Fruit fly (Drosophila melanogaster) whole organism, prepupa: Measurements from ENCODE around the gene Aldh.

ENCODE experiments used
- Blimp-1 ChIP-seq: fragments of 200-800 bp; sonication (Bioruptor generic); optimal IDR thresholded peaks from 3 replicates; lab custom pipeline; 2017; ENCODE audit warnings: missing biosample characterization, missing genetic modification characterization, mild to moderate bottlenecking, moderate library complexity, missing genetic modification reagents
- CG10631 ChIP-seq: fragments of 200-800 bp; sonication (Bioruptor generic); optimal IDR thresholded peaks from 2 replicates; lab custom pipeline; 2016; ENCODE audit warnings: missing biosample characterization, missing genetic modification characterization
- CG10669 ChIP-seq: fragments of 200-800 bp; sonication (Bioruptor generic); optimal IDR thresholded peaks from 3 replicates; lab custom pipeline; 2018; ENCODE audit warnings: missing biosample characterization, mild to moderate bottlenecking, missing genetic modification characterization, moderate library complexity
- CG11294 ChIP-seq: fragments of 200-800 bp; sonication (Bioruptor generic); IDR thresholded peaks from 2 replicates; pipeline ENCODE4 v1.3.6; 2022; ENCODE audit warnings: missing biosample characterization, missing genetic modification characterization
- CG11902 ChIP-seq: fragments of 200-800 bp; sonication (Bioruptor generic); optimal IDR thresholded peaks from 3 replicates; lab custom pipeline; 2016; ENCODE audit warnings: missing biosample characterization, missing genetic modification characterization
- CG15336 ChIP-seq: fragments of 200-800 bp; sonication (Bioruptor generic); IDR thresholded peaks from 2 replicates; pipeline ENCODE4 v1.3.6; 2022; ENCODE audit warnings: missing biosample characterization, missing genetic modification characterization
- CG1621 ChIP-seq: fragments of 200-800 bp; sonication (Bioruptor generic); optimal IDR thresholded peaks from 3 replicates; lab custom pipeline; 2018; ENCODE audit warnings: missing biosample characterization, mild to moderate bottlenecking, missing genetic modification characterization
- CG31627 ChIP-seq: fragments of 200-800 bp; sonication (Bioruptor generic); optimal IDR thresholded peaks from 3 replicates; lab custom pipeline; 2016; ENCODE audit warnings: missing biosample characterization, missing genetic modification characterization
- CG32006 ChIP-seq: fragments of 200-800 bp; sonication (Bioruptor generic); optimal IDR thresholded peaks from 3 replicates; lab custom pipeline; 2017; ENCODE audit warnings: missing biosample characterization, mild to moderate bottlenecking, missing genetic modification characterization
- CG3919 ChIP-seq: fragments of 200-800 bp; sonication (Bioruptor generic); optimal IDR thresholded peaks from 3 replicates; lab custom pipeline; 2016; ENCODE audit warnings: missing biosample characterization, missing genetic modification characterization
- CG4318 ChIP-seq: fragments of 200-800 bp; sonication (Bioruptor generic); optimal IDR thresholded peaks from 3 replicates; lab custom pipeline; 2017; ENCODE audit warnings: missing biosample characterization, mild to moderate bottlenecking, missing genetic modification characterization
- CG6163 ChIP-seq: fragments of 200-800 bp; sonication (Bioruptor generic); IDR thresholded peaks from 3 replicates; pipeline ENCODE4 v1.3.6; 2022; ENCODE audit warnings: missing biosample characterization, missing genetic modification characterization
- CG6276 ChIP-seq: fragments of 200-800 bp; sonication (Bioruptor generic); optimal IDR thresholded peaks from 2 replicates; lab custom pipeline; 2017; ENCODE audit warnings: missing biosample characterization, mild to moderate bottlenecking, missing genetic modification characterization
- CG6792 ChIP-seq: fragments of 200-800 bp; sonication (Bioruptor generic); optimal IDR thresholded peaks from 3 replicates; lab custom pipeline; 2016; ENCODE audit warnings: missing biosample characterization, missing genetic modification characterization
- CG6854 ChIP-seq: fragments of 200-800 bp; sonication (Bioruptor generic); optimal IDR thresholded peaks from 2 replicates; lab custom pipeline; 2017; ENCODE audit warnings: missing biosample characterization, mild to moderate bottlenecking, missing genetic modification characterization
- CG8119 ChIP-seq: fragments of 200-800 bp; sonication (Bioruptor generic); IDR thresholded peaks from 3 replicates; pipeline ENCODE4 v1.3.6; 2022; ENCODE audit warnings: missing biosample characterization, missing genetic modification characterization
- CG8319 ChIP-seq: fragments of 200-800 bp; sonication (Bioruptor generic); optimal IDR thresholded peaks from 3 replicates; lab custom pipeline; 2016; ENCODE audit warnings: missing biosample characterization, missing genetic modification characterization
- CG9139 ChIP-seq: fragments of 200-800 bp; sonication (Bioruptor generic); optimal IDR thresholded peaks from 3 replicates; lab custom pipeline; 2017; ENCODE audit warnings: missing biosample characterization, mild to moderate bottlenecking, missing genetic modification characterization
- Eip75B ChIP-seq: fragments of 200-800 bp; sonication (Bioruptor generic); optimal IDR thresholded peaks from 3 replicates; lab custom pipeline; 2016; ENCODE audit warnings: missing biosample characterization, missing genetic modification characterization
- Eip78C ChIP-seq: fragments of 200-800 bp; sonication (Bioruptor generic); peaks from one replicate; lab custom pipeline; 2016; ENCODE audit warnings: missing biosample characterization, missing genetic modification characterization
- Eip93F ChIP-seq: fragments of 200-800 bp; sonication (Bioruptor generic); optimal IDR thresholded peaks from 2 replicates; lab custom pipeline; 2016; ENCODE audit warnings: missing biosample characterization, mild to moderate bottlenecking, missing genetic modification characterization
- Gug ChIP-seq: fragments of 200-800 bp; sonication (Bioruptor generic); IDR thresholded peaks from 2 replicates; pipeline ENCODE4 v1.3.6; 2022; ENCODE audit warnings: missing biosample characterization, missing genetic modification characterization
- Hr38 ChIP-seq: sonication (Bioruptor generic); optimal IDR thresholded peaks from 2 replicates; lab custom pipeline; 2016; ENCODE audit warnings: missing biosample characterization, missing genetic modification characterization
- Hr39 ChIP-seq: fragments of 200-800 bp; sonication (Bioruptor generic); optimal IDR thresholded peaks from 2 replicates; lab custom pipeline; 2016; ENCODE audit warnings: missing biosample characterization, missing genetic modification characterization
- Hr4 ChIP-seq: fragments of 200-800 bp; sonication (Bioruptor generic); optimal IDR thresholded peaks from 3 replicates; lab custom pipeline; 2016; ENCODE audit warnings: missing biosample characterization, missing genetic modification characterization
- Lpt ChIP-seq: fragments of 200-800 bp; sonication (Bioruptor generic); optimal IDR thresholded peaks from 3 replicates; lab custom pipeline; 2016; ENCODE audit warnings: missing biosample characterization, missing genetic modification characterization
- Met ChIP-seq: fragments of 200-800 bp; sonication (Bioruptor generic); optimal IDR thresholded peaks from 3 replicates; lab custom pipeline; 2016; ENCODE audit warnings: missing biosample characterization, missing genetic modification characterization
- OdsH ChIP-seq: fragments of 200-800 bp; sonication (Bioruptor generic); optimal IDR thresholded peaks from 3 replicates; lab custom pipeline; 2016; ENCODE audit warnings: missing biosample characterization, missing genetic modification characterization
- Sox102F ChIP-seq: fragments of 200-800 bp; sonication (Bioruptor generic); optimal IDR thresholded peaks from 2 replicates; lab custom pipeline; 2016; ENCODE audit warnings: missing biosample characterization, mild to moderate bottlenecking, missing genetic modification characterization
- Sox14 ChIP-seq: fragments of 200-800 bp; sonication (Bioruptor generic); optimal IDR thresholded peaks from 3 replicates; lab custom pipeline; 2016; ENCODE audit warnings: missing biosample characterization, missing genetic modification characterization
- Sox15 ChIP-seq: fragments of 200-800 bp; sonication (Bioruptor generic); optimal IDR thresholded peaks from 3 replicates; lab custom pipeline; 2016; ENCODE audit warnings: missing biosample characterization, missing genetic modification characterization
- achi ChIP-seq: fragments of 200-800 bp; sonication (Bioruptor generic); optimal IDR thresholded peaks from 3 replicates; lab custom pipeline; 2016; ENCODE audit warnings: missing biosample characterization, missing genetic modification characterization
- acj6 ChIP-seq: fragments of 200-800 bp; sonication (Bioruptor generic); optimal IDR thresholded peaks from 3 replicates; lab custom pipeline; 2016; ENCODE audit warnings: missing biosample characterization, missing genetic modification characterization
- dsx ChIP-seq: fragments of 200-800 bp; optimal IDR thresholded peaks from 3 replicates; lab custom pipeline; 2019; ENCODE audit warnings: missing biosample characterization, mild to moderate bottlenecking, missing genetic modification characterization, moderate library complexity; ENCODE audit not compliant: poor library complexity, severe bottlenecking
- eg ChIP-seq: fragments of 200-800 bp; sonication (Bioruptor generic); IDR thresholded peaks from 3 replicates; pipeline ENCODE4 v1.3.6; 2022; ENCODE audit warnings: missing biosample characterization, missing genetic modification characterization
- esn ChIP-seq: fragments of 200-800 bp; sonication (Bioruptor generic); optimal IDR thresholded peaks from 2 replicates; lab custom pipeline; 2016; ENCODE audit warnings: missing biosample characterization, mild to moderate bottlenecking, missing genetic modification characterization, moderate library complexity
- fd59A ChIP-seq: fragments of 200-800 bp; sonication (Bioruptor generic); optimal IDR thresholded peaks from 2 replicates; lab custom pipeline; 2017; ENCODE audit warnings: missing biosample characterization, mild to moderate bottlenecking, missing genetic modification characterization, missing genetic modification reagents
- fd85E ChIP-seq: fragments of 200-800 bp; sonication (Bioruptor generic); optimal IDR thresholded peaks from 3 replicates; lab custom pipeline; 2016; ENCODE audit warnings: missing biosample characterization, missing genetic modification characterization
- lz ChIP-seq: fragments of 200-800 bp; sonication (Bioruptor generic); optimal IDR thresholded peaks from 3 replicates; lab custom pipeline; 2016; ENCODE audit warnings: missing biosample characterization, missing genetic modification characterization
- pdm3 ChIP-seq: fragments of 200-800 bp; sonication (Bioruptor generic); optimal IDR thresholded peaks from 3 replicates; lab custom pipeline; 2016; ENCODE audit warnings: missing biosample characterization, missing genetic modification characterization
- spab ChIP-seq: fragments of 200-800 bp; sonication (Bioruptor generic); optimal IDR thresholded peaks from 2 replicates; lab custom pipeline; 2017; ENCODE audit warnings: missing biosample characterization, mild to moderate bottlenecking, missing genetic modification characterization, missing genetic modification reagents
- ss ChIP-seq, 2 experiments: fragments of 200-800 bp; sonication (Bioruptor generic); optimal IDR thresholded peaks; 2 replicates in 1 of 2; 3 replicates in 1 of 2; lab custom pipeline; 2017 to 2018; ENCODE audit warnings: mild to moderate bottlenecking in 2 of 2, missing biosample characterization in 2 of 2, missing genetic modification characterization in 2 of 2, moderate library complexity in 1 of 2
- svp ChIP-seq: fragments of 200-800 bp; sonication (Bioruptor generic); peaks from one replicate; lab custom pipeline; 2016; ENCODE audit warnings: missing biosample characterization, missing genetic modification characterization
- topi ChIP-seq: fragments of 200-800 bp; sonication (Bioruptor generic); optimal IDR thresholded peaks from 3 replicates; lab custom pipeline; 2016; ENCODE audit warnings: missing biosample characterization, missing genetic modification characterization
- vri ChIP-seq: fragments of 200-800 bp; sonication (Bioruptor generic); optimal IDR thresholded peaks from 3 replicates; lab custom pipeline; 2016; ENCODE audit warnings: missing biosample characterization, mild to moderate bottlenecking, missing genetic modification characterization

Aldh gene

dm6 chr2L:9436504-9436903 is 49.3 kb downstream of the Aldh start, which contains the start of gene RpS28-like:
RpS28-like (plus strand) TSS chr2L:9436804.
- no peak for TF ChIP-seq acj6 (GFP tag; lab: Kevin White, UChicago)
- TF ChIP-seq CG32006 (GFP tag; lab: Kevin White, UChicago): no peak
- no peak for TF ChIP-seq Eip93F (GFP tag; lab: Kevin White, UChicago)
- TF ChIP-seq Lpt (GFP tag; lab: Kevin White, UChicago): no peak
- no peak for TF ChIP-seq svp
- no peak for TF ChIP-seq OdsH (GFP tag; lab: Kevin White, UChicago)
- TF ChIP-seq CG4318 (GFP tag; lab: Kevin White, UChicago): no peak

dm6 chr2L:9437216-9437715 is 50.1 kb downstream of the Aldh start, which contains the start of gene numb:
numb (plus strand) TSS chr2L:9437469.
- TF ChIP-seq CG6163: peak; percentile 62; the same call in 1 of the 3 replicates
- no peak for TF ChIP-seq Gug (GFP tag; lab: Robert Waterston, UW)
- peak; percentile 73 for TF ChIP-seq achi (GFP tag; lab: Kevin White, UChicago)
- TF ChIP-seq fd85E (GFP tag; lab: Kevin White, UChicago): no peak
- TF ChIP-seq eg (GFP tag; lab: Robert Waterston, UW): peak; percentile 53; the same call in 1 of the 3 replicates
- peak; percentile 4 for TF ChIP-seq lz (GFP tag; lab: Kevin White, UChicago)
- TF ChIP-seq Eip78C (GFP tag; lab: Kevin White, UChicago): peak; percentile 58
- no peak for TF ChIP-seq CG31627 (GFP tag; lab: Kevin White, UChicago)
- peak; percentile 6 for TF ChIP-seq acj6 (GFP tag; lab: Kevin White, UChicago)
- peak; percentile 0 for TF ChIP-seq CG3919 (GFP tag; lab: Kevin White, UChicago)
- TF ChIP-seq, all 60 proteins: peak for 7

- no peak for TF ChIP-seq Blimp-1 (GFP tag; lab: Kevin White, UChicago)
- peak; percentile 46; the same call in 1 of the 2 replicates for TF ChIP-seq CG11294 (GFP tag; lab: Robert Waterston, UW)
- TF ChIP-seq Hr39: peak; percentile 74
- no peak for TF ChIP-seq fd59A (GFP tag; lab: Kevin White, UChicago)
- peak; percentile 37 for TF ChIP-seq CG11902 (GFP tag; lab: Kevin White, UChicago)
- peak; percentile 26 for TF ChIP-seq Sox14 (GFP tag; lab: Kevin White, UChicago)
- TF ChIP-seq Eip93F (GFP tag; lab: Kevin White, UChicago): no peak
- peak; percentile 21 for TF ChIP-seq vri (GFP tag; lab: Kevin White, UChicago)
- no peak for TF ChIP-seq CG6276 (GFP tag; lab: Kevin White, UChicago)
- peak; percentile 9 for TF ChIP-seq spab (GFP tag; lab: Kevin White, UChicago)
- TF ChIP-seq Hr38 (GFP tag; lab: Kevin White, UChicago): no peak
- TF ChIP-seq OdsH (GFP tag; lab: Kevin White, UChicago): peak; percentile 55
- TF ChIP-seq Sox15 (GFP tag; lab: Kevin White, UChicago): no peak
- TF ChIP-seq CG4318 (GFP tag; lab: Kevin White, UChicago): no peak
- TF ChIP-seq Lpt (GFP tag; lab: Kevin White, UChicago): no peak
- TF ChIP-seq Eip78C (GFP tag; lab: Kevin White, UChicago): peak; percentile 84
- TF ChIP-seq CG15336 (GFP tag; lab: Robert Waterston, UW): peak; percentile 48; the same call in 1 of the 2 replicates
- TF ChIP-seq CG10631: peak; percentile 19
- TF ChIP-seq CG10669: peak; percentile 32
- TF ChIP-seq achi (GFP tag; lab: Kevin White, UChicago): peak; percentile 47
- TF ChIP-seq Eip75B (GFP tag; lab: Kevin White, UChicago): peak; percentile 36
- peak; percentile 42 for TF ChIP-seq CG32006 (GFP tag; lab: Kevin White, UChicago)
- peak; percentile 72 for TF ChIP-seq Sox102F
- TF ChIP-seq topi (GFP tag; lab: Kevin White, UChicago): peak; percentile 71
- TF ChIP-seq eg (GFP tag; lab: Robert Waterston, UW): peak; percentile 48; the same call in 1 of the 3 replicates
- no peak for TF ChIP-seq CG9139 (GFP tag; lab: Kevin White, UChicago)
- peak; percentile 82 for TF ChIP-seq svp
- no peak for TF ChIP-seq CG8319 (GFP tag; lab: Kevin White, UChicago)
- TF ChIP-seq pdm3 (GFP tag; lab: Kevin White, UChicago): peak; percentile 53
- no peak for TF ChIP-seq CG6854 (GFP tag; lab: Kevin White, UChicago)
- peak; percentile 77 for TF ChIP-seq lz (GFP tag; lab: Kevin White, UChicago)
- TF ChIP-seq CG6163: peak; percentile 56; the same call in 1 of the 3 replicates
- peak in 1 of 2 experiments; percentile 17 for TF ChIP-seq ss (GFP tag; optimal IDR thresholded peaks at IDR 0.05; lab: Kevin White, UChicago)
- no peak for TF ChIP-seq CG1621 (tag; lab: Kevin White, UChicago)
- peak; percentile 25 for TF ChIP-seq Hr4 (GFP tag; lab: Kevin White, UChicago)
- peak; percentile 74 for TF ChIP-seq esn (GFP tag; lab: Kevin White, UChicago)
- no peak for TF ChIP-seq dsx
- TF ChIP-seq Met (GFP tag; lab: Kevin White, UChicago): peak; percentile 58
- peak; percentile 54 for TF ChIP-seq CG6792 (GFP tag; lab: Kevin White, UChicago)
- TF ChIP-seq CG8119 (GFP tag; lab: Robert Waterston, UW): peak; percentile 42; the same call in 2 of the 3 replicates
These were observed 51.0 kb downstream of the Aldh start for dm6 chr2L:9438227-9438626.
